Fruit fly (Drosophila melanogaster) Kc167 (cell line): ENCODE measurements around the gene CG15199.
"Not testable (repeated sequence)": the region's sequence is repeated elsewhere in the genome, so short reads cannot be mapped to it uniquely, and the experiment has no call there.

Experiments
- Myc ChIP-seq: fragments of >200 bp; optimal IDR thresholded peaks from 2 replicates; lab custom pipeline; 2017; ENCODE audit warnings: missing external identifiers
- psq ChIP-seq: fragments of >200 bp; optimal IDR thresholded peaks from 2 replicates; lab custom pipeline; 2017; ENCODE audit warnings: missing external identifiers
- ttk ChIP-seq: sonication (Bioruptor generic); optimal IDR thresholded peaks from 2 replicates; lab custom pipeline; 2017; ENCODE audit warnings: missing external identifiers

dm6 chrX:11095973-11096372 is 45.7 kb downstream of the CG15199 start, which contains the start of gene CG42249:
- not testable (repeated sequence) for TF ChIP-seq ttk (lab: Kevin White, UChicago); psq; Myc
